Fruit fly (Drosophila melanogaster) S2 (cell line): ENCODE data around the gene sov.

Source experiments
- CG8478 ChIP-seq: fragments of >200 bp; optimal IDR thresholded peaks from 2 replicates; lab custom pipeline; 2018
- CTCF ChIP-seq, 2 experiments: fragments of >200 bp; optimal IDR thresholded peaks; 2 replicates each; lab custom pipeline; 2018

Gene sov

DNA sequence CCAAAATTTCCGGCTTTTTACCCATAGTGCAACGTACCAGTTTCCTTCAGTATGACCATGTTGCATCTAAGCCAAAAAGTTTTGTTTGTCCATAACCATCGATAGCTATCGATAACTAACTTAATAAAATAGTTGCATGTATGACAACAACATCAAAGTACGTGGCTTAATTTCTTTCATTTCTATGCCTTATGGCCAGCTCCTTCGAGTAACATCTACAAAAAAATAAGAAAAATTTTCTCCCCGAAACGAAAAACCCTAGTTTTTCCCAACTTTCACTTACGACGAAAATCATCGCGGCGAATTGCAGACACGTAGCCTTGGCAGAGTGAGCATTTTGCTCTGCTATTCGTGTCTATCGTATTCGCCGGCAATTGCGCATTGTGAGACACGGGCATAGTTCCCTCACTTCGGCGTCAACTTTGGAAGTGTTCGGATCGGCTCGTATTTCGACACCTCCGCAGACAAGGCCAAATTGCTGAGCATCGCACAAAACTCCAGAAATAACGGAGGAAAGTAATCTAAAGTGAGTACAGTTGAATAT lies at the start of gene sov:
sov (plus strand) TSS at position 148 of the 544 bp plus-strand sequence.
- TF ChIP-seq CTCF (optimal IDR thresholded peaks at IDR 0.05; lab: Kevin White, UChicago) (no peak), CG8478 (no peak)

- no peak for TF ChIP-seq CG8478
- TF ChIP-seq CTCF (optimal IDR thresholded peaks at IDR 0.05; lab: Kevin White, UChicago), result no peak
Measured at dm6 chrX:6706570-6707306, 49.4 kb upstream of the sov start.

- TF ChIP-seq CTCF (optimal IDR thresholded peaks at IDR 0.05; lab: Kevin White, UChicago) (no peak), CG8478 (no peak)
Measured at dm6 chrX:6708138-6708537, 48.0 kb upstream of the sov start.

DNA sequence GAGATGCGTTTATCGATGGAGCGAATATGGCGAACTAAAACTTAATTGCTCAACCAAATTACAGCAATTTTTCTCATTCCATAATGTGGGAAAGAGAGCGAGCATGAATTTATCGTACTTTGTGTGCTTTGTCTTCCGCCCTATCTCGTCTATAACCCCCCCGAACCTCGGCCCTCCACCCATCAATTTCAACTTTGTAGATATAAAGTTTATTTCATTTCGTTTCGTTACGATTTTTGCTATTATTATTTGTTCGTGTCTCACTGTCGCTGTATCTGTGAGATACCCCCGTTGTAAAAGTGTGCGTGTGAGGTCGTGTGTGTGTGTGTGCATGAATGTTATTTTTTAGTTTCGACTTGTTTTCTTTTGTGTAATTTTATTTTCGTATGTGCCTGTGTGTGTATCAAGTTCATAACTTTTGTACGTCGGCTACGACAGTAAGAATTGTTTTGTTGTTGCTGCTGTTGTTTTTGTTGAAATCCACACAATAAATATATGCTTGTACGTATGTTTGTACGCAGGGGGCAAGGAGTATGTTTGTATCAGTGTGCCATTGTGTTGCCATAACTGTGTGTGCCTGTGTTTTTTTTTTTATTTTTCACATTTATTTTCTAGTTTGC lies 47.4 kb upstream of the sov start:
- TF ChIP-seq CG8478 (no peak), CTCF (optimal IDR thresholded peaks at IDR 0.05; lab: Kevin White, UChicago) (no peak)

DNA sequence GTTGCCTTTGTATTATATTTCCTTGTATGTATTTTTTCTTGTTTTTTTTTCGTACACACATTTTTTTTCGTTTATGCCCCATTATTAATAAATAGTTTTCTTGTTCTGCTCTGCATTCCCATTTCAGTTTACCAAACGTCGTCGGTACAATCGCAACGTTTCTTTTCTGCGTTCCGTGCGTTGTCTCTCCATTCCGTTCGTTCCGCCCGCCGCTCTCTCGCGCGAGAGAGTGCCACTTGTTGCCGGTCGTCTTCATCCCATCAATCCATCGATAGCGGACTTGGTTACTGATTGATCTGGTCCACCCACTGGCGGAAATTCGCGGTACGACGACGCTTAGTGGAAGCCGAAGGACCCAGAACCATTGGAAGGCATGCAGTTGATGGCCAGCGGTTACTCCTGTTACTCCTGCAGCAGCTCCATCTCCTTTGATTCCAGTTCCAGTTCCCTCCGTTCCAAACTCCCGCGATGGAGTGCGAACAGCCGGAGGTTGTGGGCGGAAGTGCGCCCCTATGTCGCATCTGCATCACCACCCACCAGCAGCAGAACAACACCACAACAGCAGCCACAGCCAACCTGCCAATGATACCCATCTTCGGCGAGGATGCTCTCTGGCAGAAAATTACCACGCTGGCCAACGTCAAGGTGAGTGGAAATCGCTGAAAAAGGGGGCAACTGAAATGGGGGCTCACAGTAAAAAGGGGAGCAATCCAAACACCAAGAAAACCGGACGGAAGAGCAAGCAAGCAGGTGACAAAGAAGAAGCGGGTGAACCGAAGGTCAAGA lies 46.7 kb upstream of the sov start:
- TF ChIP-seq CG8478 (no peak), CTCF (optimal IDR thresholded peaks at IDR 0.05; lab: Kevin White, UChicago) (no peak)

- no peak for TF ChIP-seq CG8478
- no peak for TF ChIP-seq CTCF (optimal IDR thresholded peaks at IDR 0.05; lab: Kevin White, UChicago)
Measured at dm6 chrX:6710258-6710657, 45.9 kb upstream of the sov start.

- TF ChIP-seq CTCF (optimal IDR thresholded peaks at IDR 0.05; lab: Kevin White, UChicago) (no peak), CG8478 (no peak)
Measured at dm6 chrX:6710665-6711064, 45.5 kb upstream of the sov start.

DNA sequence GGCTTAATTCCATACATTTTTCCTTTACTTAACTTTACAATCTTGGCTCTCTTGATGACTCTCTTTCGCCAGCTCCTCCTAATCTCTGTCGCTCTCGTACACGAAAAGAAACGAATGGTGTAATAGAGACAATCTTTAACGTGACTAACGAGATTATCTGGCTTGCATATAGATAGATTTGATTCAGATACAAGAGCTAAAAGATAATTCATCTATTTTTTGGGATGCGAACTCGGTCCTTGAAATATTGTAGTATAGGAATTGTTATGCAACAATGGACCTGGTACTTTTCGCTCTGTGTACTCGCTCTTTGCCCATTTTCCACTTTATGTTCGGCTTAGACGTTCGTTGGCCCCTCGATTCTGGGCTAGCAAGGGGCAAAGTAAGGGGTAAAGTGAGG lies 44.8 kb upstream of the sov start:
- no peak for TF ChIP-seq CG8478
- TF ChIP-seq CTCF (optimal IDR thresholded peaks at IDR 0.05; lab: Kevin White, UChicago), result no peak

- TF ChIP-seq CG8478 (no peak), CTCF (optimal IDR thresholded peaks at IDR 0.05; lab: Kevin White, UChicago) (no peak)
Measured at dm6 chrX:6716170-6716569, 40.0 kb upstream of the sov start.

DNA sequence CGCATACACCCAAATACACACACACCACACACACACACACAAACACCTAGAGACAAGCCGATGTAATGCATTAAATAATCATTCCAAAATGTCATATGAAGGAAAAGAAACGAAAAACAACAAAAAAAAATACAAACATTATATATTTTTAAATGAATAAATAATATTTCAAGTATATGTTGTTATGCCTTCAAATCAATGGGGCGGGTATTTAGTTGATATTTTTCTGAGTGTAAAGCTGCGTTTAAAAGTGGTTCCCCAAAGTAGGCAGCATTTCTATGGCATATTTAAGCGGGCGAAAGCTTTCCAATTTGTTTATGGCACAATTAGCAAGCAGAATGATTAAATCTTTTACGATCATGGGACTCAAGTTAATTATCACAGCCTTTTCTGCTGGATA lies 36.9 kb upstream of the sov start:
- TF ChIP-seq CTCF (optimal IDR thresholded peaks at IDR 0.05; lab: Kevin White, UChicago), result no peak
- no peak for TF ChIP-seq CG8478

DNA sequence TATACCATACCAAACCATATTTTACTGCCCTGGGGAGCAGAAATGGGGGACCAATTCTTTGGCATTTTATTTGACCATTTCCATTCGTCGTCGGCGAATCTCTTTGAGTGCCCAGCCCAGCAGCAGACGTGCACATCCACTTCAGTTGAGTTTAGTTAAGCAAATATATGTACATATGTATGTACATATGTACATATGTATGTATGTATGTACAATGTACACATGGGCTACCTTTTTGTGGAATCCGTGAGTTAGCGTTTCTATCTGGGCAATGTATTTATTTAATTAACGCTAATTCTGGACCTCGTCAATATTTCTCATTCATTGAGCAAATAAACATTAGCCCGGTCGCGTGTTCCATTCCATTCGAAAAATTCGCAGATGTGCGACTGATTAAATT lies 36.2 kb upstream of the sov start:
- TF ChIP-seq CG8478, result no peak
- no peak for TF ChIP-seq CTCF (optimal IDR thresholded peaks at IDR 0.05; lab: Kevin White, UChicago)

DNA sequence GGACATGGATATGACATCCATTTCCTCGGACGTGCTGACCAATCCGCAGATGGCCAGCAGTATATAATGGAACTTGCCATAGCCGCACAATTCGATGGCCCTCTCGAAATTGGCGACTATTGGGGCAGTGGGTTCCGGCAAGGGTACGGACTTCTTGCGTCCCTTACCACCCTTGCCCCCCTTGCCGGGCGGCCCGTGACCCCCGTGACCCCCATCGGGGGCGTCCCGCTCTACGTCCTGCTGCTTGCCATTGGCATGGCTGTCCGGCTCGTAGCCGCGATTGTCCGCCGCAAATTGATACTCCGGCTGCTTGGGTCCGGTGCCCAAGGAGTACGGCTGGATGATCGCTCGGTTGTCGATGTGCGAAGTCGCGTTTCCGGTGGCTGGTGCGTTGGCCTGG lies 32.5 kb upstream of the sov start:
- TF ChIP-seq CTCF (optimal IDR thresholded peaks at IDR 0.05; lab: Kevin White, UChicago), result no peak
- TF ChIP-seq CG8478, result no peak

dm6 chrX:6724904-6725505 lies 31.1 kb upstream of the sov start:
- TF ChIP-seq CG8478 (no peak), CTCF (optimal IDR thresholded peaks at IDR 0.05; lab: Kevin White, UChicago) (no peak)

DNA sequence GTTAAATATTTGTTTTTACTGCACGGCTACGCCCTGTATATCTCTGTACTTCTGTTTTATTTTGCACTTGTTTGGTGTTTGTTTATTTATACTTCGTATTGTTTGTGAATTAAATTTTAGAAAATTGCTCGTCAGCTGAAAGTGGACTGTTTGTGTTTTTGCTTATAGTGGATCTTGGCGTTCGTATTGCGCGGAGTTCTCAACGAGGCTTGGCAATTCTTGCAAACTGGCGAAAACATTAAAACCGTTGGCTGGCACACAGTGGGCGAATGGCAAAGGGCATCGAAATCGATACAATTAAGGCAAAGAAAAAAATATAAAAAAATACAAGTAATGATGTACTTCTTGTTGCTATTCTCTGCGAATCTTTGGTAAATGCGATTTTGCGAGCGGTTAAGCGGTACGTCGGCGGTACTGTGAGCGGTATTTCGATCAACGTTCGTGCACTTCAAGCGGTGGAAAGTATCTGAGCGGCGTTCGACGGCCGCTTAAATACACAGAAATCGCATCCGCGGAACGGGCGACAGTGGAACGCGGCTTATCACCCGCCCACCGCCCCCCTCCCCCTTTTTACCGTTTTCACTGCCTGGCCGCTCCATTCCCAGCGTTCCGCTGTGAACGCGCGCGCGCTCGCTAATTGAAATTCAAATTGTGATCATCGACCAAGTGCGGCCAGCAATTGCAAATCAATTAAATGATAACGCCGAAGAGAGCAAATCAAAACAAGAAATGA lies 29.2 kb upstream of the sov start:
- TF ChIP-seq CG8478 (no peak), CTCF (optimal IDR thresholded peaks at IDR 0.05; lab: Kevin White, UChicago) (no peak)
